Fruit fly (Drosophila melanogaster) whole organism, prepupa: ENCODE results near the gene Vav.
A peak's percentile ranks its signal among the peaks of the same experiment; 100 is the strongest.

Source experiments
- Blimp-1 ChIP-seq: fragments of 200-800 bp; sonication (Bioruptor generic); optimal IDR thresholded peaks from 3 replicates; lab custom pipeline; 2017; ENCODE audit warnings: missing biosample characterization, missing genetic modification characterization, mild to moderate bottlenecking, moderate library complexity, missing genetic modification reagents
- CG10631 ChIP-seq: fragments of 200-800 bp; sonication (Bioruptor generic); optimal IDR thresholded peaks from 2 replicates; lab custom pipeline; 2016; ENCODE audit warnings: missing biosample characterization, missing genetic modification characterization
- CG11294 ChIP-seq: fragments of 200-800 bp; sonication (Bioruptor generic); IDR thresholded peaks from 2 replicates; pipeline ENCODE4 v1.3.6; 2022; ENCODE audit warnings: missing biosample characterization, missing genetic modification characterization
- CG15336 ChIP-seq: fragments of 200-800 bp; sonication (Bioruptor generic); IDR thresholded peaks from 2 replicates; pipeline ENCODE4 v1.3.6; 2022; ENCODE audit warnings: missing biosample characterization, missing genetic modification characterization
- CG1621 ChIP-seq: fragments of 200-800 bp; sonication (Bioruptor generic); optimal IDR thresholded peaks from 3 replicates; lab custom pipeline; 2018; ENCODE audit warnings: missing biosample characterization, mild to moderate bottlenecking, missing genetic modification characterization
- CG16779 ChIP-seq: fragments of 200-800 bp; sonication (Bioruptor generic); optimal IDR thresholded peaks from 3 replicates; lab custom pipeline; 2017; ENCODE audit warnings: missing biosample characterization, mild to moderate bottlenecking, missing genetic modification characterization
- CG3032 ChIP-seq: fragments of 200-800 bp; optimal IDR thresholded peaks from 2 replicates; lab custom pipeline; 2019; ENCODE audit warnings: missing biosample characterization, mild to moderate bottlenecking, missing genetic modification characterization, moderate library complexity
- CG31627 ChIP-seq: fragments of 200-800 bp; sonication (Bioruptor generic); optimal IDR thresholded peaks from 3 replicates; lab custom pipeline; 2016; ENCODE audit warnings: missing biosample characterization, missing genetic modification characterization
- CG34406 ChIP-seq: fragments of 200-800 bp; sonication (Bioruptor generic); optimal IDR thresholded peaks from 3 replicates; lab custom pipeline; 2016; ENCODE audit warnings: missing biosample characterization, missing genetic modification characterization
- CG3919 ChIP-seq: fragments of 200-800 bp; sonication (Bioruptor generic); optimal IDR thresholded peaks from 3 replicates; lab custom pipeline; 2016; ENCODE audit warnings: missing biosample characterization, missing genetic modification characterization
- CG4318 ChIP-seq: fragments of 200-800 bp; sonication (Bioruptor generic); optimal IDR thresholded peaks from 3 replicates; lab custom pipeline; 2017; ENCODE audit warnings: missing biosample characterization, mild to moderate bottlenecking, missing genetic modification characterization
- CG6163 ChIP-seq: fragments of 200-800 bp; sonication (Bioruptor generic); IDR thresholded peaks from 3 replicates; pipeline ENCODE4 v1.3.6; 2022; ENCODE audit warnings: missing biosample characterization, missing genetic modification characterization
- CG6276 ChIP-seq: fragments of 200-800 bp; sonication (Bioruptor generic); optimal IDR thresholded peaks from 2 replicates; lab custom pipeline; 2017; ENCODE audit warnings: missing biosample characterization, mild to moderate bottlenecking, missing genetic modification characterization
- CG6792 ChIP-seq: fragments of 200-800 bp; sonication (Bioruptor generic); optimal IDR thresholded peaks from 3 replicates; lab custom pipeline; 2016; ENCODE audit warnings: missing biosample characterization, missing genetic modification characterization
- CG6808 ChIP-seq: fragments of 200-800 bp; sonication (Bioruptor generic); optimal IDR thresholded peaks from 3 replicates; lab custom pipeline; 2017; ENCODE audit warnings: missing biosample characterization, missing genetic modification characterization, mild to moderate bottlenecking, moderate library complexity, missing genetic modification reagents
- CG6854 ChIP-seq: fragments of 200-800 bp; sonication (Bioruptor generic); optimal IDR thresholded peaks from 2 replicates; lab custom pipeline; 2017; ENCODE audit warnings: missing biosample characterization, mild to moderate bottlenecking, missing genetic modification characterization
- CG7368 ChIP-seq: fragments of 200-800 bp; sonication (Bioruptor generic); optimal IDR thresholded peaks from 3 replicates; lab custom pipeline; 2016; ENCODE audit warnings: missing biosample characterization, missing genetic modification characterization
- CG8119 ChIP-seq: fragments of 200-800 bp; sonication (Bioruptor generic); IDR thresholded peaks from 3 replicates; pipeline ENCODE4 v1.3.6; 2022; ENCODE audit warnings: missing biosample characterization, missing genetic modification characterization
- CG9139 ChIP-seq: fragments of 200-800 bp; sonication (Bioruptor generic); optimal IDR thresholded peaks from 3 replicates; lab custom pipeline; 2017; ENCODE audit warnings: missing biosample characterization, mild to moderate bottlenecking, missing genetic modification characterization
- Eip78C ChIP-seq: fragments of 200-800 bp; sonication (Bioruptor generic); peaks from one replicate; lab custom pipeline; 2016; ENCODE audit warnings: missing biosample characterization, missing genetic modification characterization
- Eip93F ChIP-seq: fragments of 200-800 bp; sonication (Bioruptor generic); optimal IDR thresholded peaks from 2 replicates; lab custom pipeline; 2016; ENCODE audit warnings: missing biosample characterization, mild to moderate bottlenecking, missing genetic modification characterization
- Ets96B ChIP-seq: fragments of 200-800 bp; optimal IDR thresholded peaks from 2 replicates; lab custom pipeline; 2019; ENCODE audit warnings: missing biosample characterization, mild to moderate bottlenecking, missing genetic modification characterization, moderate library complexity
- Gug ChIP-seq: fragments of 200-800 bp; sonication (Bioruptor generic); IDR thresholded peaks from 2 replicates; pipeline ENCODE4 v1.3.6; 2022; ENCODE audit warnings: missing biosample characterization, missing genetic modification characterization
- Hr38 ChIP-seq: sonication (Bioruptor generic); optimal IDR thresholded peaks from 2 replicates; lab custom pipeline; 2016; ENCODE audit warnings: missing biosample characterization, missing genetic modification characterization
- Hr4 ChIP-seq: fragments of 200-800 bp; sonication (Bioruptor generic); optimal IDR thresholded peaks from 3 replicates; lab custom pipeline; 2016; ENCODE audit warnings: missing biosample characterization, missing genetic modification characterization
- Sox102F ChIP-seq: fragments of 200-800 bp; sonication (Bioruptor generic); optimal IDR thresholded peaks from 2 replicates; lab custom pipeline; 2016; ENCODE audit warnings: missing biosample characterization, mild to moderate bottlenecking, missing genetic modification characterization
- Sox14 ChIP-seq: fragments of 200-800 bp; sonication (Bioruptor generic); optimal IDR thresholded peaks from 3 replicates; lab custom pipeline; 2016; ENCODE audit warnings: missing biosample characterization, missing genetic modification characterization
- achi ChIP-seq: fragments of 200-800 bp; sonication (Bioruptor generic); optimal IDR thresholded peaks from 3 replicates; lab custom pipeline; 2016; ENCODE audit warnings: missing biosample characterization, missing genetic modification characterization
- dsx ChIP-seq: fragments of 200-800 bp; optimal IDR thresholded peaks from 3 replicates; lab custom pipeline; 2019; ENCODE audit warnings: missing biosample characterization, mild to moderate bottlenecking, missing genetic modification characterization, moderate library complexity; ENCODE audit not compliant: poor library complexity, severe bottlenecking
- esn ChIP-seq: fragments of 200-800 bp; sonication (Bioruptor generic); optimal IDR thresholded peaks from 2 replicates; lab custom pipeline; 2016; ENCODE audit warnings: missing biosample characterization, mild to moderate bottlenecking, missing genetic modification characterization, moderate library complexity
- fd85E ChIP-seq: fragments of 200-800 bp; sonication (Bioruptor generic); optimal IDR thresholded peaks from 3 replicates; lab custom pipeline; 2016; ENCODE audit warnings: missing biosample characterization, missing genetic modification characterization
- pdm3 ChIP-seq: fragments of 200-800 bp; sonication (Bioruptor generic); optimal IDR thresholded peaks from 3 replicates; lab custom pipeline; 2016; ENCODE audit warnings: missing biosample characterization, missing genetic modification characterization
- spab ChIP-seq: fragments of 200-800 bp; sonication (Bioruptor generic); optimal IDR thresholded peaks from 2 replicates; lab custom pipeline; 2017; ENCODE audit warnings: missing biosample characterization, mild to moderate bottlenecking, missing genetic modification characterization, missing genetic modification reagents
- svp ChIP-seq: fragments of 200-800 bp; sonication (Bioruptor generic); peaks from one replicate; lab custom pipeline; 2016; ENCODE audit warnings: missing biosample characterization, missing genetic modification characterization

Gene Vav

dm6 chrX:19261528-19262102 lies at the start of gene Vav:
Gene Vav, plus strand, starts transcription at chrX:19261820.
- TF ChIP-seq CG15336 (GFP tag; lab: Robert Waterston, UW) (0 out of 2 replicates have a peak, but pooled peaks have one; percentile 12), dsx (GFP tag; lab: Kevin White, UChicago) (peak; percentile 52), CG11294 (GFP tag; lab: Robert Waterston, UW) (no peak)

DNA sequence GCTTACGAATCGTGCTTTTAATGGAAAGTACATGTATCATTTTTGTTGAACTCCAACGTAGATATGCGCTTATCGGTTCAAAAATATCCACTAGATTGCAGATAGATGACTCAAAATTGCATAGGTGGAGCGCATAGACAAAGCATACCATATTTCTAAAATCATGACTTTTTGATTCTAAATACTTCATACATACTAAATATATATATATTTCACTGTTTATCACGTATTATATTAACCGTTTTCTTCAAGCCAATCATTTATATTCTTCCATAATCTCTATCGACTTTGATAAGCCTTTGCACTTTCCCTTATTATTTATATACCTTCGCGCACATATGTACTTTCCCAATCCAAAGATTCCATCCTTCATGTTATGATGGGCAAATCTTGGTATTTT lies 49.6 kb upstream of the Vav start, which contains the start of gene CG14195:
Gene CG14195 (minus strand): TSS at position 101 of the 400 bp plus-strand sequence.
- no peak for TF ChIP-seq CG9139
- TF ChIP-seq CG6163 (GFP tag; lab: Robert Waterston, UW), result no peak
- TF ChIP-seq CG8119 (GFP tag; lab: Robert Waterston, UW), result no peak
- no peak for TF ChIP-seq Sox14 (GFP tag; lab: Kevin White, UChicago)
- no peak for TF ChIP-seq CG6276
- TF ChIP-seq Sox102F, result no peak
- no peak for TF ChIP-seq CG3919 (GFP tag; lab: Kevin White, UChicago)
- TF ChIP-seq CG6792, result no peak
- no peak for TF ChIP-seq CG11294 (GFP tag; lab: Robert Waterston, UW)
- TF ChIP-seq CG7368 (GFP tag; lab: Kevin White, UChicago), result no peak
- no peak for TF ChIP-seq CG31627 (GFP tag; lab: Kevin White, UChicago)
- TF ChIP-seq fd85E (GFP tag; lab: Kevin White, UChicago), result no peak
- TF ChIP-seq svp, result no peak
- no peak for TF ChIP-seq CG10631 (GFP tag; lab: Kevin White, UChicago)
- no peak for TF ChIP-seq CG3032 (tag; lab: Kevin White, UChicago)
- TF ChIP-seq CG16779 (tag; lab: Kevin White, UChicago), result no peak

DNA sequence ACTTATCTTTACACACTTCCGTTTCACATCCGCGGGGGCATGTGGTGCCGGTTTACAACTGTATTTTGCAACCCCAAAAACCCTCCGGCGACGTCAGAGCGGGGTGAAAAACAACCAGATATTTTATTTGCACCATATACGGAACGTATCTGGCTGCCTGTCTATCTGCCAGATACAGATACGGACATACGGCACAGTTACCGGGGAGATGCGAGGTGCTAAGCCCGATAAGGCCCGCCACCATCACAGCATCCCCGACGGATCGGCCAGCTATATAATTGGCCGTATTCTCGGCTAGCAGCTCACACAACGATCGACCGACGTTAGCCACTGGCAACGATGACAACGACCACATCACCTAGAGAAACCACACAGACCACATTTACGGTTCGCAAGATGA lies 48.7 kb upstream of the Vav start, which contains the start of gene Mur18B:
Gene Mur18B (plus strand): TSS at position 301 of the 400 bp plus-strand sequence.
- TF ChIP-seq Hr4 (GFP tag; lab: Kevin White, UChicago), result no peak
- TF ChIP-seq Eip93F, result no peak
- no peak for TF ChIP-seq Sox14 (GFP tag; lab: Kevin White, UChicago)
- TF ChIP-seq pdm3 (GFP tag; lab: Kevin White, UChicago), result no peak
- TF ChIP-seq CG8119 (GFP tag; lab: Robert Waterston, UW), result no peak
- no peak for TF ChIP-seq CG6854 (GFP tag; lab: Kevin White, UChicago)
- no peak for TF ChIP-seq CG3032 (tag; lab: Kevin White, UChicago)
- TF ChIP-seq CG9139, result no peak
- TF ChIP-seq CG6808 (GFP tag; lab: Kevin White, UChicago), result no peak
- no peak for TF ChIP-seq CG34406 (GFP tag; lab: Kevin White, UChicago)
- no peak for TF ChIP-seq esn (GFP tag; lab: Kevin White, UChicago)
- TF ChIP-seq CG6163 (GFP tag; lab: Robert Waterston, UW), result no peak
- TF ChIP-seq Eip78C, result no peak
- no peak for TF ChIP-seq Hr38 (GFP tag; lab: Kevin White, UChicago)

DNA sequence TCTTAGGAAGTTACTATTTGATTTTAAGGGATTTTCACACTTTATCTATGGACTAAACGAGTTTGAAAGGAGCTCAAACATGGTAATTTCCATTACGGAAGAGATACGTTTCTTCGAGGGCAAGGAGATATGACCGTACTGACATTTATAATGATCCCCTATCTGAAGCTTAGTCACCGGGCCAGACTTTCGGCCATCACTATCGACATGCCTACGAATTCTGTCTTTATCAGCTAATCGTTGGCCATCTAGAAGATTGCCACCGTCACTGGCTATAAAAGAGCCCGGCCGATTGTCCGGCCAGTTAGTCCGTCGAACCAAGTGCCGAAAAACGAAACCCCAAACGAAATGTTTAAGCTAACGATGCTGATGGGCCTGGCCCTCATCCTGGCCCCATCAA lies 46.4 kb upstream of the Vav start, which contains the start of gene Muc18B:
Gene Muc18B (plus strand): TSS at position 301 of the 400 bp plus-strand sequence.
- no peak for TF ChIP-seq achi (GFP tag; lab: Kevin White, UChicago)
- TF ChIP-seq, all 60 proteins: peak for 0

- TF ChIP-seq CG31627 (GFP tag; lab: Kevin White, UChicago), result no peak
- no peak for TF ChIP-seq Gug (GFP tag; lab: Robert Waterston, UW)
- no peak for TF ChIP-seq fd85E (GFP tag; lab: Kevin White, UChicago)
- no peak for TF ChIP-seq Ets96B (tag; lab: Kevin White, UChicago)
- TF ChIP-seq CG4318, result no peak
- TF ChIP-seq CG6808 (GFP tag; lab: Kevin White, UChicago), result no peak
- TF ChIP-seq CG9139, result no peak
- TF ChIP-seq Blimp-1 (GFP tag; lab: Kevin White, UChicago), result no peak
- no peak for TF ChIP-seq CG16779 (tag; lab: Kevin White, UChicago)
- no peak for TF ChIP-seq CG1621 (tag; lab: Kevin White, UChicago)
- TF ChIP-seq pdm3 (GFP tag; lab: Kevin White, UChicago), result no peak
- TF ChIP-seq spab (GFP tag; lab: Kevin White, UChicago), result no peak
These were observed 44.9 kb upstream of the Vav start for dm6 chrX:19216671-19217070.
